Worm (Caenorhabditis elegans) whole organism, young adult: Measurements from ENCODE around the gene nhr-78.

Experiments
- B0019.2 ChIP-seq: fragments of 200-800 bp; sonication (Bioruptor generic); conservative IDR thresholded peaks from 2 replicates; pipeline ENCODE4 v1.3.6; 2022; ENCODE audit warnings: missing genetic modification reagents, missing genetic modification characterization, missing compliant biosample characterization
- B0035.1 ChIP-seq: sonication (generic microtip); optimal IDR thresholded peaks from 2 replicates; lab custom pipeline; 2016; ENCODE audit warnings: missing genetic modification characterization, mild to moderate bottlenecking, missing compliant biosample characterization, missing genotype, missing genetic modification reagents
- B0261.1 ChIP-seq: sonication (generic microtip); optimal IDR thresholded peaks from 2 replicates; lab custom pipeline; 2016; ENCODE audit warnings: mild to moderate bottlenecking, missing genetic modification characterization, moderate library complexity, missing compliant biosample characterization
- C06A6.2 ChIP-seq: fragments of 200-800 bp; sonication (Bioruptor generic); conservative IDR thresholded peaks from 2 replicates; pipeline ENCODE4 v1.3.6; 2022; ENCODE audit warnings: missing genetic modification characterization, missing compliant biosample characterization
- F23B12.7 ChIP-seq: sonication (generic microtip); optimal IDR thresholded peaks from 2 replicates; lab custom pipeline; 2017; ENCODE audit warnings: missing genetic modification characterization, mild to moderate bottlenecking, missing compliant biosample characterization, antibody characterized with exemption, moderate library complexity; ENCODE audit not compliant: insufficient read depth
- F33H1.4 ChIP-seq: fragments of 200-800 bp; sonication (Bioruptor generic); IDR thresholded peaks from 2 replicates; pipeline ENCODE4 v1.3.6; 2022; ENCODE audit warnings: missing genetic modification reagents, missing genetic modification characterization, missing compliant biosample characterization
- T07F8.4 ChIP-seq: sonication (generic microtip); optimal IDR thresholded peaks from 2 replicates; lab custom pipeline; 2016; ENCODE audit warnings: mild to moderate bottlenecking, missing genetic modification characterization, moderate library complexity, missing compliant biosample characterization
- Y53G8AR.9 ChIP-seq: fragments of 200-800 bp; sonication (Bioruptor generic); conservative IDR thresholded peaks from 2 replicates; pipeline ENCODE4 v1.3.6; 2022; ENCODE audit warnings: missing genetic modification reagents, missing genetic modification characterization, missing compliant biosample characterization
- Y95B8A.8 ChIP-seq: fragments of 200-800 bp; sonication (Bioruptor generic); IDR thresholded peaks from 2 replicates; pipeline ENCODE4 v1.3.6; 2022; ENCODE audit warnings: missing genetic modification reagents, missing genetic modification characterization, missing compliant biosample characterization
- aptf-3 ChIP-seq: fragments of 200-800 bp; sonication (Bioruptor generic); IDR thresholded peaks from 2 replicates; pipeline ENCODE4 v1.3.6; 2022; ENCODE audit warnings: missing genetic modification characterization, missing compliant biosample characterization
- attf-3 ChIP-seq: fragments of 200-800 bp; sonication (Bioruptor generic); conservative IDR thresholded peaks from 2 replicates; pipeline ENCODE4 v1.3.6; 2022; ENCODE audit warnings: missing genetic modification reagents, missing genetic modification characterization, missing compliant biosample characterization
- ccch-3 ChIP-seq: fragments of 200-800 bp; sonication (Bioruptor generic); optimal IDR thresholded peaks from 2 replicates; lab custom pipeline; 2018; ENCODE audit warnings: mild to moderate bottlenecking, missing genetic modification characterization, missing compliant biosample characterization
- cebp-1 ChIP-seq, 2 experiments: fragments of 200-800 bp in 1 of 2; sonication (Bioruptor generic) in 1 of 2; sonication (generic microtip) in 1 of 2; IDR thresholded peaks in 1 of 2; optimal IDR thresholded peaks in 1 of 2; 2 replicates each; pipeline versions ENCODE4 v1.3.6 to Lab custom; 2017 to 2022; ENCODE audit warnings: missing compliant biosample characterization in 2 of 2, missing genetic modification characterization in 2 of 2, mild to moderate bottlenecking in 1 of 2, missing genetic modification reagents in 1 of 2, moderate library complexity in 1 of 2
- ceh-40 ChIP-seq: fragments of 200-800 bp; sonication (Bioruptor generic); IDR thresholded peaks from 2 replicates; pipeline ENCODE4 v1.3.6; 2022; ENCODE audit warnings: missing genetic modification characterization, missing compliant biosample characterization
- ceh-79 ChIP-seq: sonication (generic microtip); optimal IDR thresholded peaks from 2 replicates; lab custom pipeline; 2017; ENCODE audit warnings: mild to moderate bottlenecking, missing genetic modification characterization, missing compliant biosample characterization
- egl-18 ChIP-seq: fragments of 200-800 bp; sonication (Bioruptor generic); IDR thresholded peaks from 2 replicates; pipeline ENCODE4 v1.3.6; 2022; ENCODE audit warnings: missing genetic modification reagents, missing genetic modification characterization, missing compliant biosample characterization
- egl-44 ChIP-seq: fragments of 200-800 bp; sonication (Bioruptor generic); IDR thresholded peaks from 2 replicates; pipeline ENCODE4 v1.3.6; 2022; ENCODE audit warnings: missing genetic modification reagents, missing genetic modification characterization, missing compliant biosample characterization
- ets-4 ChIP-seq: fragments of 200-800 bp; sonication (Bioruptor generic); optimal IDR thresholded peaks from 2 replicates; lab custom pipeline; 2018; ENCODE audit warnings: mild to moderate bottlenecking, missing genetic modification characterization, missing compliant biosample characterization
- fkh-3 ChIP-seq: sonication (generic microtip); optimal IDR thresholded peaks from 2 replicates; lab custom pipeline; 2016; ENCODE audit warnings: mild to moderate bottlenecking, missing genetic modification characterization, missing compliant biosample characterization
- gei-17 ChIP-seq: fragments of 200-800 bp; sonication (Bioruptor generic); optimal IDR thresholded peaks from 2 replicates; lab custom pipeline; 2018; ENCODE audit warnings: mild to moderate bottlenecking, missing genetic modification characterization, missing compliant biosample characterization
- hlh-12 ChIP-seq: sonication (generic microtip); optimal IDR thresholded peaks from 2 replicates; lab custom pipeline; 2016; ENCODE audit warnings: missing genetic modification characterization, missing compliant biosample characterization
- hlh-26 ChIP-seq: fragments of 200-800 bp; sonication (Bioruptor generic); conservative IDR thresholded peaks from 2 replicates; pipeline ENCODE4 v1.3.6; 2022; ENCODE audit warnings: missing genetic modification reagents, missing genetic modification characterization, missing compliant biosample characterization
- hmg-20 ChIP-seq: fragments of 200-800 bp; sonication (Bioruptor generic); IDR thresholded peaks from 2 replicates; pipeline ENCODE4 v1.3.6; 2022; ENCODE audit warnings: missing genetic modification reagents, missing genetic modification characterization, missing compliant biosample characterization
- let-526 ChIP-seq: fragments of 200-800 bp; sonication (Bioruptor generic); IDR thresholded peaks from 2 replicates; pipeline ENCODE4 v1.3.6; 2022; ENCODE audit warnings: missing genetic modification reagents, missing genetic modification characterization, missing compliant biosample characterization
- lin-26 ChIP-seq: fragments of 200-800 bp; sonication (Bioruptor generic); IDR thresholded peaks from 2 replicates; pipeline ENCODE4 v1.3.6; 2022; ENCODE audit warnings: missing genetic modification reagents, missing genetic modification characterization, missing compliant biosample characterization
- lin-40 ChIP-seq: sonication (generic microtip); optimal IDR thresholded peaks from 2 replicates; lab custom pipeline; 2016; ENCODE audit warnings: missing genetic modification characterization, mild to moderate bottlenecking, missing compliant biosample characterization, missing genotype, missing genetic modification reagents
- lsl-1 ChIP-seq: fragments of 200-800 bp; sonication (Bioruptor generic); optimal IDR thresholded peaks from 2 replicates; lab custom pipeline; 2018; ENCODE audit warnings: mild to moderate bottlenecking, missing genetic modification characterization, moderate library complexity, missing compliant biosample characterization
- madf-10 ChIP-seq: sonication (generic microtip); optimal IDR thresholded peaks from 2 replicates; lab custom pipeline; 2016; ENCODE audit warnings: mild to moderate bottlenecking, missing genetic modification characterization, missing compliant biosample characterization
- madf-8 ChIP-seq: fragments of 200-800 bp; sonication (Bioruptor generic); conservative IDR thresholded peaks from 2 replicates; pipeline ENCODE4 v1.3.6; 2022; ENCODE audit warnings: missing genetic modification reagents, missing genetic modification characterization, missing compliant biosample characterization
- mcd-1 ChIP-seq: fragments of 200-800 bp; sonication (Bioruptor generic); IDR thresholded peaks from 2 replicates; pipeline ENCODE4 v1.3.6; 2022; ENCODE audit warnings: missing genetic modification reagents, missing genetic modification characterization, missing compliant biosample characterization
- mel-28 ChIP-seq: sonication (generic microtip); optimal IDR thresholded peaks from 2 replicates; lab custom pipeline; 2016; ENCODE audit warnings: borderline replicate concordance, mild to moderate bottlenecking, missing genetic modification characterization, missing compliant biosample characterization
- nfya-2 ChIP-seq: fragments of 200-800 bp; sonication (Bioruptor generic); IDR thresholded peaks from 2 replicates; pipeline ENCODE4 v1.3.6; 2022; ENCODE audit warnings: missing genetic modification reagents, missing genetic modification characterization, missing compliant biosample characterization
- pbrm-1 ChIP-seq: fragments of 200-800 bp; sonication (Bioruptor generic); IDR thresholded peaks from 2 replicates; pipeline ENCODE4 v1.3.6; 2022; ENCODE audit warnings: missing genetic modification reagents, missing genetic modification characterization, missing compliant biosample characterization
- rpc-1 ChIP-seq, 2 experiments: fragments of 150-350 bp in 1 of 2; sonication (generic microtip) in 1 of 2; optimal IDR thresholded peaks; 2 replicates each; lab custom pipeline; 2014 to 2018; ENCODE audit warnings: missing biosample characterization in 1 of 2, missing genetic modification characterization in 1 of 2, missing genetic modification reagents in 1 of 2, missing genotype in 1 of 2
- tbx-9 ChIP-seq: sonication (generic microtip); optimal IDR thresholded peaks from 2 replicates; lab custom pipeline; 2016; ENCODE audit warnings: borderline replicate concordance, missing genetic modification characterization, inconsistent platforms, missing compliant biosample characterization
- unc-130 ChIP-seq: sonication (generic microtip); optimal IDR thresholded peaks from 2 replicates; lab custom pipeline; 2016; ENCODE audit warnings: missing genetic modification reagents, missing genetic modification characterization, missing compliant biosample characterization
- zfh-2 ChIP-seq: fragments of 200-800 bp; sonication (Bioruptor generic); conservative IDR thresholded peaks from 2 replicates; pipeline ENCODE4 v1.3.6; 2022; ENCODE audit warnings: missing genetic modification reagents, missing genetic modification characterization, missing compliant biosample characterization
- zim-3 ChIP-seq: sonication (generic microtip); optimal IDR thresholded peaks from 2 replicates; lab custom pipeline; 2017; ENCODE audit warnings: mild to moderate bottlenecking, missing genetic modification characterization, moderate library complexity, missing compliant biosample characterization
- ztf-28 ChIP-seq: fragments of 200-800 bp; sonication (Bioruptor generic); IDR thresholded peaks from 2 replicates; pipeline ENCODE4 v1.3.6; 2022; ENCODE audit warnings: missing genetic modification reagents, missing genetic modification characterization, missing compliant biosample characterization
- ztf-6 ChIP-seq: fragments of 200-800 bp; sonication (Bioruptor generic); IDR thresholded peaks from 2 replicates; pipeline ENCODE4 v1.3.6; 2022; ENCODE audit warnings: missing genetic modification reagents, missing genetic modification characterization, missing compliant biosample characterization

The nhr-78 gene

ce11 chrIV:4284020-4284419, 6.3 kb upstream of the nhr-78 start, which contains the start of gene F15E6.6:
Gene F15E6.6, minus strand, starts transcription at chrIV:4284120.
- TF ChIP-seq hlh-12 (tag; lab: Kevin White, UChicago) = no peak
- no peak for TF ChIP-seq ceh-40 (GFP tag; lab: Robert Waterston, UW)
- no peak for TF ChIP-seq madf-10 (tag; lab: Kevin White, UChicago)

- TF ChIP-seq F33H1.4 (GFP tag; lab: Robert Waterston, UW) = no peak
- TF ChIP-seq T07F8.4 (tag; lab: Kevin White, UChicago) = no peak
- TF ChIP-seq Y53G8AR.9 (GFP tag; lab: Robert Waterston, UW) = no peak
- no peak for TF ChIP-seq fkh-3 (tag; lab: Kevin White, UChicago)
- no peak for TF ChIP-seq cebp-1 (GFP tag; IDR thresholded peaks at IDR 0.05; lab: Robert Waterston, UW)
- no peak for TF ChIP-seq cebp-1 (tag; optimal IDR thresholded peaks at IDR 0.05; lab: Kevin White, UChicago)
- no peak for TF ChIP-seq hmg-20
- no peak for TF ChIP-seq tbx-9 (tag; lab: Kevin White, UChicago)
Measured at ce11 chrIV:4272167-4272566, 5.5 kb downstream of the nhr-78 start, which contains the start of gene F36A4.1. Gene F36A4.1, plus strand, starts transcription at chrIV:4272467.

DNA sequence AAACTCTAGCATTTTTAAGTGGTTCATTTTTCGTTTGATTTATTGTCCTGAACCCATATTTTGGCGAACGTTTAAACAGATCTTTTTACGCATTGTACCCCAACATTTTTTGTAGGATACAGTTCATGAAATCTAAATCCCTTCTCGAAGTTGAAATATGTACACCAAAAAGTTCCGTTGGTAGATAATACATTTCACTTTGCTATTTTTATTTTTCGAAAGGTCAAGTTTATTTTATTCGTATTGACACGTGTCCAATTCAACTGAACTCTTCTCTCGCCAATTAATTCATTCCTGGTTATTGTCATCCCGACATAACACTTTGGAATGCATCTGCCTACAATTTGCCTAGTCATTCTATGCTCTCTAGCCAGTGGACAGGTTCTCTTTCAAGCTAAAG, 6.8 kb downstream of the nhr-78 start, which contains the start of gene F36A4.2:
Gene F36A4.2, plus strand, starts transcription at position 301 of the 400 bp plus-strand sequence.
- TF ChIP-seq lin-26 (GFP tag; lab: Robert Waterston, UW) = no peak
- no peak for TF ChIP-seq gei-17 (GFP tag; lab: Kevin White, UChicago)
- TF ChIP-seq ccch-3 = no peak
- TF ChIP-seq mel-28 = no peak
- no peak for TF ChIP-seq aptf-3
- TF ChIP-seq madf-8 = no peak
- no peak for TF ChIP-seq attf-3 (GFP tag; lab: Robert Waterston, UW)
- no peak for TF ChIP-seq hlh-12 (tag; lab: Kevin White, UChicago)
- no peak for TF ChIP-seq fkh-3 (tag; lab: Kevin White, UChicago)

ce11 chrIV:4269308-4269707, 8.4 kb downstream of the nhr-78 start, which contains the start of gene F36A4.3:
Gene F36A4.3, plus strand, starts transcription at chrIV:4269608.
- no peak for TF ChIP-seq hlh-26 (GFP tag; lab: Robert Waterston, UW)
- no peak for TF ChIP-seq unc-130
- no peak for TF ChIP-seq mcd-1
- no peak for TF ChIP-seq lin-40 (tag; lab: Kevin White, UChicago)
- TF ChIP-seq F33H1.4 (GFP tag; lab: Robert Waterston, UW) = no peak
- TF ChIP-seq C06A6.2 = no peak
- no peak for TF ChIP-seq Y95B8A.8
- TF ChIP-seq B0035.1 (tag; lab: Kevin White, UChicago) = no peak
- no peak for TF ChIP-seq B0019.2 (GFP tag; lab: Robert Waterston, UW)
- TF ChIP-seq let-526 = no peak
- TF ChIP-seq zim-3 (tag; lab: Kevin White, UChicago) = no peak
- TF ChIP-seq zfh-2 (GFP tag; lab: Robert Waterston, UW) = no peak
- no peak for TF ChIP-seq hmg-20
- no peak for TF ChIP-seq attf-3 (GFP tag; lab: Robert Waterston, UW)
- no peak for TF ChIP-seq rpc-1 (optimal IDR thresholded peaks at IDR 0.05; lab: Kevin White, UChicago)
- TF ChIP-seq rpc-1 (tag; optimal IDR thresholded peaks at IDR 0.05; lab: Kevin White, UChicago) = no peak
- TF ChIP-seq ceh-79 (tag; lab: Kevin White, UChicago) = no peak
- TF ChIP-seq egl-18 (GFP tag; lab: Robert Waterston, UW) = no peak
- TF ChIP-seq, all 124 proteins: peak for 0

- TF ChIP-seq ztf-28 (GFP tag; lab: Robert Waterston, UW) = no peak
- no peak for TF ChIP-seq egl-44 (GFP tag; lab: Robert Waterston, UW)
- no peak for TF ChIP-seq mcd-1
- TF ChIP-seq let-526 = no peak
- no peak for TF ChIP-seq B0261.1 (tag; lab: Kevin White, UChicago)
- TF ChIP-seq F23B12.7 (tag; lab: Kevin White, UChicago) = no peak
- TF ChIP-seq zfh-2 (GFP tag; lab: Robert Waterston, UW) = no peak
- TF ChIP-seq cebp-1 (GFP tag; IDR thresholded peaks at IDR 0.05; lab: Robert Waterston, UW) = no peak
- no peak for TF ChIP-seq cebp-1 (tag; optimal IDR thresholded peaks at IDR 0.05; lab: Kevin White, UChicago)
- no peak for TF ChIP-seq pbrm-1 (GFP tag; lab: Robert Waterston, UW)
- TF ChIP-seq lsl-1 (GFP tag; lab: Kevin White, UChicago) = no peak
- TF ChIP-seq ets-4 (GFP tag; lab: Kevin White, UChicago) = no peak
- TF ChIP-seq B0019.2 (GFP tag; lab: Robert Waterston, UW) = no peak
- no peak for TF ChIP-seq Y53G8AR.9 (GFP tag; lab: Robert Waterston, UW)
- TF ChIP-seq nfya-2 = no peak
- no peak for TF ChIP-seq ztf-6
- TF ChIP-seq gei-17 (GFP tag; lab: Kevin White, UChicago) = no peak
Measured at ce11 chrIV:4267320-4267719, 10.4 kb downstream of the nhr-78 start, which contains the start of gene F36A4.4. Gene F36A4.4, plus strand, starts transcription at chrIV:4267620.
